Fruit fly (Drosophila melanogaster): ENCODE data around the gene gdl-ORF39.
A peak's percentile ranks its signal among the peaks of the same experiment; 100 is the strongest.

Gene gdl-ORF39

dm6 chr3L:15525153-15525552 lies 15.9 kb downstream of the gdl-ORF39 start, which contains the start of gene CG33986:
CG33986 (minus strand) TSS chr3L:15525253.
- TF ChIP-seq Spps (tag; optimal IDR thresholded peaks at IDR 0.05) (no peak), sqz (GFP tag; optimal IDR thresholded peaks at IDR 0.05) (no peak), TFAM (GFP tag; optimal IDR thresholded peaks at IDR 0.05) (no peak)

dm6 chr3L:15526712-15527111 lies 17.5 kb downstream of the gdl-ORF39 start, which contains the start of gene CG33985:
CG33985 (minus strand) TSS chr3L:15526812.
- no peak for TF ChIP-seq corto (GFP tag; optimal IDR thresholded peaks at IDR 0.05)
- TF ChIP-seq p53 (GFP tag; optimal IDR thresholded peaks at IDR 0.05): no peak
- TF ChIP-seq yki (optimal IDR thresholded peaks at IDR 0.05): no peak
- no peak for TF ChIP-seq vvl (GFP tag; IDR thresholded peaks at IDR 0.05)
- no peak for TF ChIP-seq pnt (GFP tag; optimal IDR thresholded peaks at IDR 0.05)
- TF ChIP-seq CG13296 (GFP tag; optimal IDR thresholded peaks at IDR 0.05): no peak
- TF ChIP-seq stc (GFP tag; IDR thresholded peaks at IDR 0.05): no peak
- TF ChIP-seq Rx (GFP tag; IDR thresholded peaks at IDR 0.05): no peak
- no peak for TF ChIP-seq tap (tag; optimal IDR thresholded peaks at IDR 0.05)
- no peak for TF ChIP-seq Myb (GFP tag; optimal IDR thresholded peaks at IDR 0.05)
- TF ChIP-seq ara (GFP tag; IDR thresholded peaks at IDR 0.05): no peak
- TF ChIP-seq CG7271 (tag; optimal IDR thresholded peaks at IDR 0.05): no peak

dm6 chr3L:15527416-15527815 lies 18.2 kb downstream of the gdl-ORF39 start, which contains the start of gene CG42729:
CG42729 (minus strand) TSS chr3L:15527516.
- no peak for TF ChIP-seq PHDP (tag; optimal IDR thresholded peaks at IDR 0.05)
- TF ChIP-seq da (GFP tag; optimal IDR thresholded peaks at IDR 0.05): no peak
- TF ChIP-seq gcm (GFP tag; optimal IDR thresholded peaks at IDR 0.05): no peak

dm6 chr3L:15528096-15528495 lies 18.9 kb downstream of the gdl-ORF39 start, which contains the start of gene CG42728:
CG42728 (minus strand) TSS chr3L:15528196.
- TF ChIP-seq CG10431 (GFP tag; optimal IDR thresholded peaks at IDR 0.05) (no peak), Lim3 (GFP tag; IDR thresholded peaks at IDR 0.05) (no peak)

- TF ChIP-seq sens (GFP tag): peak; percentile 7
- TF ChIP-seq Taf1 (GFP tag; IDR thresholded peaks at IDR 0.05): no peak
- no peak for TF ChIP-seq CG12391 (tag; optimal IDR thresholded peaks at IDR 0.05)
- TF ChIP-seq B-H2 (GFP tag; optimal IDR thresholded peaks at IDR 0.05): no peak
These were observed 19.9 kb downstream of the gdl-ORF39 start, which contains the start of gene obst-H for dm6 chr3L:15529143-15529542. obst-H (minus strand) TSS chr3L:15529243.

dm6 chr3L:15530071-15530470 lies 20.8 kb downstream of the gdl-ORF39 start:
- no peak for TF ChIP-seq CG1602 (GFP tag; optimal IDR thresholded peaks at IDR 0.05)
- TF ChIP-seq CG30431 (GFP tag; optimal IDR thresholded peaks at IDR 0.05): no peak
- TF ChIP-seq Sox102F (GFP tag; optimal IDR thresholded peaks at IDR 0.05): no peak
- TF ChIP-seq CG6765 (GFP tag; optimal IDR thresholded peaks at IDR 0.05): no peak
- TF ChIP-seq CG6654 (GFP tag; optimal IDR thresholded peaks at IDR 0.05): no peak
- peak; percentile 58 for TF ChIP-seq D19A (tag; optimal IDR thresholded peaks at IDR 0.05)
- TF ChIP-seq Med (GFP tag): peak; percentile 66

Measured in whole organism, embryonic.